Fruit fly (Drosophila melanogaster) whole organism, embryonic: ENCODE measurements around the gene Cdc23.

Experiments used
- B-H2 ChIP-seq: fragments of 200-800 bp; sonication (Bioruptor generic); optimal IDR thresholded peaks from 2 replicates; lab custom pipeline; 2018; ENCODE audit warnings: missing biosample characterization, mild to moderate bottlenecking, missing genetic modification characterization
- BEAF-32 ChIP-seq: fragments of 200-800 bp; sonication (Bioruptor generic); optimal IDR thresholded peaks from 3 replicates; lab custom pipeline; 2017; ENCODE audit warnings: missing biosample characterization, missing genetic modification characterization, mild to moderate bottlenecking, moderate library complexity, missing genetic modification reagents
- CG10321 ChIP-seq: fragments of 200-800 bp; sonication (Bioruptor generic); IDR thresholded peaks from 2 replicates; pipeline ENCODE4 v1.3.6; 2022; ENCODE audit warnings: missing biosample characterization, missing genetic modification characterization
- CG10979 ChIP-seq: fragments of 200-800 bp; sonication (Bioruptor generic); optimal IDR thresholded peaks from 2 replicates; lab custom pipeline; 2018; ENCODE audit warnings: missing biosample characterization, mild to moderate bottlenecking, missing genetic modification characterization, moderate library complexity
- CG11696 ChIP-seq: fragments of 200-800 bp; sonication (Bioruptor generic); IDR thresholded peaks from 2 replicates; pipeline ENCODE4 v1.3.6; 2022; ENCODE audit warnings: missing biosample characterization, missing genetic modification characterization
- CG12299 ChIP-seq: fragments of 200-800 bp; sonication (Bioruptor generic); optimal IDR thresholded peaks from 2 replicates; lab custom pipeline; 2018; ENCODE audit warnings: missing biosample characterization, mild to moderate bottlenecking, missing genetic modification characterization
- CG13123 ChIP-seq: fragments of 200-800 bp; sonication (Bioruptor generic); optimal IDR thresholded peaks from 2 replicates; lab custom pipeline; 2016; ENCODE audit warnings: missing biosample characterization, missing genetic modification characterization
- CG14965 ChIP-seq: fragments of 200-800 bp; sonication (Bioruptor generic); optimal IDR thresholded peaks from 2 replicates; lab custom pipeline; 2016; ENCODE audit warnings: missing biosample characterization, missing genetic modification characterization, borderline replicate concordance
- CG15269 ChIP-seq: fragments of 200-800 bp; sonication (Bioruptor generic); optimal IDR thresholded peaks from 2 replicates; lab custom pipeline; 2018; ENCODE audit warnings: missing biosample characterization, mild to moderate bottlenecking, missing genetic modification characterization, moderate library complexity
- CG17359 ChIP-seq: fragments of 200-800 bp; sonication (Bioruptor generic); optimal IDR thresholded peaks from 3 replicates; lab custom pipeline; 2018; ENCODE audit warnings: missing biosample characterization, mild to moderate bottlenecking, missing genetic modification characterization, moderate library complexity
- CG17361 ChIP-seq: fragments of 200-800 bp; sonication (Bioruptor generic); IDR thresholded peaks from 3 replicates; pipeline ENCODE4 v1.3.6; 2022; ENCODE audit warnings: missing biosample characterization, missing genetic modification characterization
- CG18011 ChIP-seq: fragments of 200-800 bp; sonication (Bioruptor generic); optimal IDR thresholded peaks from 2 replicates; lab custom pipeline; 2017; ENCODE audit warnings: missing biosample characterization, missing genetic modification characterization, mild to moderate bottlenecking, moderate library complexity, missing genotype
- CG2129 ChIP-seq: fragments of 200-800 bp; sonication (Bioruptor generic); IDR thresholded peaks from 2 replicates; pipeline ENCODE4 v1.3.6; 2022; ENCODE audit warnings: missing biosample characterization, missing genetic modification characterization; ENCODE audit not compliant: partially characterized antibody
- CG30403 ChIP-seq: fragments of 200-800 bp; sonication (Bioruptor generic); optimal IDR thresholded peaks from 3 replicates; lab custom pipeline; 2016; ENCODE audit warnings: missing biosample characterization, missing genetic modification characterization
- CG42726 ChIP-seq: fragments of 200-800 bp; sonication (Bioruptor generic); IDR thresholded peaks from 2 replicates; pipeline ENCODE4 v1.3.6; 2022; ENCODE audit warnings: missing biosample characterization, missing genetic modification characterization; ENCODE audit not compliant: partially characterized antibody
- CG6654 ChIP-seq: fragments of 200-800 bp; sonication (Bioruptor generic); optimal IDR thresholded peaks from 2 replicates; lab custom pipeline; 2017; ENCODE audit warnings: missing biosample characterization, mild to moderate bottlenecking, missing genetic modification characterization
- CG6689 ChIP-seq: fragments of 200-800 bp; sonication (Bioruptor generic); IDR thresholded peaks from 2 replicates; pipeline ENCODE4 v1.3.6; 2022; ENCODE audit warnings: missing biosample characterization, missing genetic modification characterization
- CG7928 ChIP-seq: fragments of 200-800 bp; sonication (Bioruptor generic); optimal IDR thresholded peaks from 2 replicates; lab custom pipeline; 2017; ENCODE audit warnings: missing biosample characterization, mild to moderate bottlenecking, missing genetic modification characterization
- CG8089 ChIP-seq: fragments of 200-800 bp; sonication (Bioruptor generic); optimal IDR thresholded peaks from 3 replicates; lab custom pipeline; 2016; ENCODE audit warnings: missing biosample characterization, missing genetic modification characterization
- CG9876 ChIP-seq: fragments of 200-800 bp; sonication (Bioruptor generic); optimal IDR thresholded peaks from 2 replicates; lab custom pipeline; 2016; ENCODE audit warnings: missing biosample characterization, missing genetic modification characterization
- CTCF ChIP-seq: fragments of 200-800 bp; sonication (Bioruptor generic); optimal IDR thresholded peaks from 2 replicates; lab custom pipeline; 2017; ENCODE audit warnings: missing biosample characterization, mild to moderate bottlenecking, missing genetic modification characterization, moderate library complexity
- D ChIP-seq, 2 experiments: fragments of 200-800 bp in 1 of 2; fragments of >200 bp in 1 of 2; sonication (Bioruptor generic) in 1 of 2; optimal IDR thresholded peaks; 2 replicates in 1 of 2; 3 replicates in 1 of 2; lab custom pipeline; 2017; ENCODE audit warnings: mild to moderate bottlenecking in 1 of 2, missing biosample characterization in 1 of 2, missing genetic modification characterization in 1 of 2, missing genetic modification reagents in 1 of 2
- Doc3 ChIP-seq: fragments of 200-800 bp; sonication (Bioruptor generic); IDR thresholded peaks from 3 replicates; pipeline ENCODE4 v1.3.6; 2022; ENCODE audit warnings: missing biosample characterization, missing genetic modification characterization; ENCODE audit not compliant: partially characterized antibody
- Eip74EF ChIP-seq, 2 experiments: fragments of 200-800 bp in 1 of 2; fragments of >200 bp in 1 of 2; sonication (Bioruptor generic) in 1 of 2; optimal IDR thresholded peaks; 2 replicates each; lab custom pipeline; 2017 to 2019; ENCODE audit warnings: missing biosample characterization in 2 of 2, missing genetic modification characterization in 2 of 2, mild to moderate bottlenecking in 1 of 2, moderate library complexity in 1 of 2
- Optix ChIP-seq: fragments of 200-800 bp; sonication (Bioruptor generic); IDR thresholded peaks from 3 replicates; pipeline ENCODE4 v1.3.6; 2022; ENCODE audit warnings: missing biosample characterization, missing genetic modification characterization
- amos ChIP-seq: fragments of 200-800 bp; sonication (Bioruptor generic); IDR thresholded peaks from 2 replicates; pipeline ENCODE4 v1.3.6; 2022; ENCODE audit warnings: missing biosample characterization, missing genetic modification characterization; ENCODE audit not compliant: partially characterized antibody
- ase ChIP-seq: fragments of 200-800 bp; sonication (Bioruptor generic); IDR thresholded peaks from 3 replicates; pipeline ENCODE4 v1.3.6; 2022; ENCODE audit warnings: missing biosample characterization, missing genetic modification characterization
- az2 ChIP-seq: fragments of 200-800 bp; sonication (Bioruptor generic); optimal IDR thresholded peaks from 3 replicates; lab custom pipeline; 2016; ENCODE audit warnings: missing biosample characterization, missing genetic modification characterization
- bcd ChIP-seq: fragments of 200-800 bp; sonication (Bioruptor generic); optimal IDR thresholded peaks from 2 replicates; lab custom pipeline; 2017; ENCODE audit warnings: missing biosample characterization, mild to moderate bottlenecking, missing genetic modification characterization
- ci ChIP-seq: fragments of 200-800 bp; sonication (Bioruptor generic); IDR thresholded peaks from 3 replicates; pipeline ENCODE4 v1.3.6; 2022; ENCODE audit warnings: missing biosample characterization, missing genetic modification characterization
- crol ChIP-seq: fragments of 200-800 bp; sonication (Bioruptor generic); IDR thresholded peaks from 2 replicates; pipeline ENCODE4 v1.3.6; 2022; ENCODE audit warnings: missing biosample characterization, missing genetic modification characterization
- disco-r ChIP-seq: fragments of 200-800 bp; sonication (Bioruptor generic); optimal IDR thresholded peaks from 2 replicates; lab custom pipeline; 2016; ENCODE audit warnings: missing biosample characterization, missing genetic modification characterization
- dmrt99B ChIP-seq: fragments of 200-800 bp; sonication (Bioruptor generic); optimal IDR thresholded peaks from 2 replicates; lab custom pipeline; 2018; ENCODE audit warnings: missing biosample characterization, mild to moderate bottlenecking, missing genetic modification characterization, moderate library complexity
- eve ChIP-seq, 2 experiments: fragments of >200 bp; optimal IDR thresholded peaks; 2 replicates each; lab custom pipeline; 2017; ENCODE audit warnings: missing biosample characterization in 2 of 2, missing genetic modification characterization in 2 of 2
- grau ChIP-seq: fragments of 200-800 bp; optimal IDR thresholded peaks from 3 replicates; lab custom pipeline; 2019; ENCODE audit warnings: missing biosample characterization, mild to moderate bottlenecking, missing genetic modification characterization, moderate library complexity
- h ChIP-seq: fragments of >200 bp; optimal IDR thresholded peaks from 2 replicates; lab custom pipeline; 2017
- hb ChIP-seq: fragments of 200-800 bp; sonication (Bioruptor generic); IDR thresholded peaks from 3 replicates; pipeline ENCODE4 v1.3.6; 2022; ENCODE audit warnings: missing biosample characterization, missing genetic modification characterization; ENCODE audit not compliant: partially characterized antibody
- jigr1 ChIP-seq: fragments of 200-800 bp; sonication (Bioruptor generic); IDR thresholded peaks from 3 replicates; pipeline ENCODE4 v1.3.6; 2022; ENCODE audit warnings: missing biosample characterization, missing genetic modification characterization
- lola ChIP-seq, 3 experiments: fragments of >200 bp in 2 of 3; fragments of 200-800 bp in 1 of 3; sonication (Bioruptor generic) in 1 of 3; optimal IDR thresholded peaks; 2 replicates each; lab custom pipeline; 2017 to 2019; ENCODE audit warnings: missing biosample characterization in 3 of 3, missing genetic modification characterization in 3 of 3, mild to moderate bottlenecking in 1 of 3, moderate library complexity in 1 of 3
- luna ChIP-seq: fragments of 200-800 bp; sonication (Bioruptor generic); optimal IDR thresholded peaks from 2 replicates; lab custom pipeline; 2016; ENCODE audit warnings: missing biosample characterization, missing genetic modification characterization
- pfk ChIP-seq: fragments of 200-800 bp; sonication (Bioruptor generic); optimal IDR thresholded peaks from 2 replicates; lab custom pipeline; 2018; ENCODE audit warnings: missing biosample characterization, mild to moderate bottlenecking, missing genetic modification characterization, moderate library complexity
- prd ChIP-seq, 3 experiments: fragments of >200 bp in 2 of 3; fragments of 200-800 bp in 1 of 3; sonication (Bioruptor generic) in 1 of 3; optimal IDR thresholded peaks in 2 of 3; IDR thresholded peaks in 1 of 3; 2 replicates in 2 of 3; 3 replicates in 1 of 3; pipeline versions ENCODE4 v1.3.6 to Lab custom; 2017 to 2022; ENCODE audit warnings: missing biosample characterization in 1 of 3, missing genetic modification characterization in 1 of 3
- pros ChIP-seq: fragments of 200-800 bp; sonication (Bioruptor generic); optimal IDR thresholded peaks from 3 replicates; lab custom pipeline; 2019; ENCODE audit warnings: missing biosample characterization, mild to moderate bottlenecking, missing genetic modification characterization, moderate library complexity
- sima ChIP-seq: fragments of 200-800 bp; sonication (Bioruptor generic); optimal IDR thresholded peaks from 2 replicates; lab custom pipeline; 2016; ENCODE audit warnings: missing biosample characterization, missing genetic modification characterization
- stc ChIP-seq: fragments of 200-800 bp; sonication (Bioruptor generic); IDR thresholded peaks from 2 replicates; pipeline ENCODE4 v1.3.6; 2022; ENCODE audit warnings: missing biosample characterization, missing genetic modification characterization
- twi ChIP-seq: fragments of 200-800 bp; optimal IDR thresholded peaks from 2 replicates; lab custom pipeline; 2019; ENCODE audit warnings: missing biosample characterization, mild to moderate bottlenecking, missing genetic modification characterization, moderate library complexity
- vvl ChIP-seq: fragments of 200-800 bp; sonication (Bioruptor generic); IDR thresholded peaks from 2 replicates; pipeline ENCODE4 v1.3.6; 2022; ENCODE audit warnings: missing biosample characterization, missing genetic modification characterization
- zen ChIP-seq: fragments of 200-800 bp; sonication (Bioruptor generic); optimal IDR thresholded peaks from 3 replicates; lab custom pipeline; 2018; ENCODE audit warnings: missing biosample characterization, mild to moderate bottlenecking, missing genetic modification characterization, moderate library complexity

Cdc23 gene

dm6 chr2L:20488128-20488527, 29.0 kb downstream of the Cdc23 start:
- no peak for TF ChIP-seq CG14965 (GFP tag; lab: Kevin White, UChicago)
- TF ChIP-seq eve (GFP tag; optimal IDR thresholded peaks at IDR 0.05; lab: Kevin White, UChicago): peak in 1 of 2 experiments; percentile 43
- TF ChIP-seq CG7928: no peak
- TF ChIP-seq h: peak; percentile 50
- TF ChIP-seq CG6654: no peak
- peak; percentile 44; the same call in 1 of the 2 replicates for TF ChIP-seq crol (GFP tag; lab: Robert Waterston, UW)
- no peak for TF ChIP-seq prd (optimal IDR thresholded peaks at IDR 0.05; lab: Kevin White, UChicago)
- TF ChIP-seq prd (GFP tag; IDR thresholded peaks at IDR 0.05; lab: Robert Waterston, UW): 0 out of 3 replicates have a peak, but pooled peaks have one; percentile 6
- TF ChIP-seq D (optimal IDR thresholded peaks at IDR 0.05; lab: Kevin White, UChicago): peak; percentile 5
- no peak for TF ChIP-seq D (GFP tag; optimal IDR thresholded peaks at IDR 0.05; lab: Kevin White, UChicago)
- TF ChIP-seq sima: no peak
- no peak for TF ChIP-seq CG2129 (GFP tag; lab: Robert Waterston, UW)
- peak; percentile 11 for TF ChIP-seq pros (GFP tag; lab: Kevin White, UChicago)
- TF ChIP-seq Eip74EF (GFP tag; optimal IDR thresholded peaks at IDR 0.05; lab: Kevin White, UChicago): no peak
- no peak for TF ChIP-seq CG17361 (GFP tag; lab: Robert Waterston, UW)
- no peak for TF ChIP-seq Doc3 (GFP tag; lab: Robert Waterston, UW)
- 0 out of 2 replicates have a peak, but pooled peaks have one; percentile 9 for TF ChIP-seq CG11696 (GFP tag; lab: Robert Waterston, UW)
- TF ChIP-seq disco-r (GFP tag; lab: Kevin White, UChicago): no peak
- no peak for TF ChIP-seq B-H2 (GFP tag; lab: Kevin White, UChicago)
- 0 out of 2 replicates have a peak, but pooled peaks have one; percentile 12 for TF ChIP-seq vvl (GFP tag; lab: Robert Waterston, UW)
- peak; percentile 6 for TF ChIP-seq zen
- TF ChIP-seq CG8089 (GFP tag; lab: Kevin White, UChicago): no peak
- TF ChIP-seq grau: peak; percentile 28
- no peak for TF ChIP-seq CG13123 (GFP tag; lab: Kevin White, UChicago)
- TF ChIP-seq stc (GFP tag; lab: Robert Waterston, UW): no peak
- no peak for TF ChIP-seq luna (GFP tag; lab: Kevin White, UChicago)
- TF ChIP-seq Optix (GFP tag; lab: Robert Waterston, UW): 0 out of 3 replicates have a peak, but pooled peaks have one; percentile 9
- no peak for TF ChIP-seq bcd (GFP tag; lab: Kevin White, UChicago)
- TF ChIP-seq twi (tag; lab: Kevin White, UChicago): peak; percentile 44
- TF ChIP-seq ci: 0 out of 3 replicates have a peak, but pooled peaks have one; percentile 15
- TF ChIP-seq pfk (GFP tag; lab: Kevin White, UChicago): no peak
- no peak for TF ChIP-seq CG30403
- peak; percentile 86 for TF ChIP-seq CTCF (GFP tag; lab: Kevin White, UChicago)
- TF ChIP-seq BEAF-32 (GFP tag; lab: Kevin White, UChicago): no peak
- no peak for TF ChIP-seq CG10321 (GFP tag; lab: Robert Waterston, UW)

DNA sequence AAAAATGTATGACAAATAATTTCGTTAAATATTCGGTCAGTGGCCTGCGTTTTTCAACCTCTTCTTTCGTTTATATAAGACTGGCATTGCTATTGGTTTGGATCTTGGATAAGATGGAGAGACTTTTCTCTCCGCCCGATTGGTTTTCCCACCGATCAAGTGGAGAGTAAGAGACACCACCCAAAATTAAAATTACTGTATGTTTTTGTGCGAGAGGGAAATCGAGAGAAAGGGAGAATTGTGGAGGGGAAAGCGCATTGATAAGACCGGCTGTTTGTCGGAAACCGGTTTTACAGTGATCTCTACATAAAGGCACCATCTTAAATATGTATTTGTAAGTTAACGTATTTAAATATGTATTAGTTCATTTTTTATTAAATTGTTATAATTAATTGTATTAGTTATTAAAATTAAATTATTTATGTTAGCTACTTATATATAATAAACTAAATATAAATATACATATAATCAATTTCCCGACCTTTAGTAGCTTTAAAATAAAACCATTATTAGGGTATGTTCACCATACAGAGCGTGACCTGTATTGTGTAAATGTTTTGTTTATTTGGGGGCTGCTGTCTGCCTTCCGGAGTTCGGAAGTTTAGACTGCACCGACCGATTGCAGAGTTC, 35.4 kb downstream of the Cdc23 start, which contains the start of gene CG34007:
CG34007 (plus strand) TSS at position 608 of the 630 bp plus-strand sequence.
- TF ChIP-seq CG10979 (tag; lab: Kevin White, UChicago) (peak; percentile 94), amos (GFP tag; lab: Robert Waterston, UW) (no peak), CG42726 (GFP tag; lab: Robert Waterston, UW) (no peak), jigr1 (peak; percentile 28; the same call in 1 of the 3 replicates), CG18011 (GFP tag; lab: Kevin White, UChicago) (no peak), prd (optimal IDR thresholded peaks at IDR 0.05; lab: Kevin White, UChicago) (no peak), prd (GFP tag; IDR thresholded peaks at IDR 0.05; lab: Robert Waterston, UW) (peak; percentile 75; the same call in 1 of the 3 replicates), CG12299 (tag; lab: Kevin White, UChicago) (peak; percentile 75), az2 (GFP tag; lab: Kevin White, UChicago) (peak; percentile 77), dmrt99B (peak; percentile 89), hb (GFP tag; lab: Robert Waterston, UW) (no peak), ase (GFP tag; lab: Robert Waterston, UW) (peak; percentile 52; the same call in 2 of the 3 replicates), CG15269 (tag; lab: Kevin White, UChicago) (peak; percentile 82), lola (GFP tag; optimal IDR thresholded peaks at IDR 0.05; lab: Kevin White, UChicago) (peak in 1 of 3 experiments; percentile 98), CG6689 (GFP tag; lab: Robert Waterston, UW) (peak; percentile 67), CG17359 (tag; lab: Kevin White, UChicago) (peak; percentile 74), CG9876 (GFP tag; lab: Kevin White, UChicago) (no peak)
